Worm (Caenorhabditis elegans) whole organism, L3 larva: ENCODE data around the gene F53A2.9.

Experiments
- nhr-25 ChIP-seq: sonication (generic microtip); optimal IDR thresholded peaks from 2 replicates; lab custom pipeline; 2017; ENCODE audit warnings: missing biosample characterization, missing genetic modification characterization
- nhr-76 ChIP-seq: fragments of 150-350 bp; sonication (generic microtip); optimal IDR thresholded peaks from 5 replicates; lab custom pipeline; 2014; ENCODE audit warnings: missing biosample characterization, missing genetic modification characterization

ce11 chrIII:13385850-13386249 lies 26.7 kb upstream of the F53A2.9 start, which contains the start of gene T03F6.4:
- TF ChIP-seq nhr-76 (tag; lab: Kevin White, UChicago): no peak
- TF ChIP-seq nhr-25: no peak
